Worm (Caenorhabditis elegans) whole organism, L3 larva: ENCODE data around the gene pud-3.
A peak's percentile ranks its signal among the peaks of the same experiment; 100 is the strongest.

Source experiments
- elt-2 ChIP-seq: sonication (generic microtip); optimal IDR thresholded peaks from 2 replicates; lab custom pipeline; 2016; ENCODE audit warnings: missing genetic modification reagents, mild to moderate bottlenecking, missing genetic modification characterization, missing compliant biosample characterization
- jun-1 ChIP-seq: fragments of 150-350 bp; optimal IDR thresholded peaks from 2 replicates; lab custom pipeline; 2014; ENCODE audit warnings: missing biosample characterization, missing genetic modification reagents, missing genetic modification characterization
- lin-15B ChIP-seq: fragments of 150-350 bp; optimal IDR thresholded peaks from 2 replicates; lab custom pipeline; 2014; ENCODE audit warnings: missing biosample characterization, missing genetic modification characterization
- nfya-1 ChIP-seq: sonication (generic microtip); optimal IDR thresholded peaks from 2 replicates; lab custom pipeline; 2017; ENCODE audit warnings: missing genetic modification characterization, mild to moderate bottlenecking, missing compliant biosample characterization, antibody characterized with exemption, moderate library complexity; ENCODE audit not compliant: insufficient read depth
- nhr-12 ChIP-seq: fragments of 150-350 bp; optimal IDR thresholded peaks from 2 replicates; lab custom pipeline; 2014; ENCODE audit warnings: missing biosample characterization, missing genetic modification characterization
- nhr-23 ChIP-seq: fragments of 150-350 bp; optimal IDR thresholded peaks from 2 replicates; lab custom pipeline; 2014; ENCODE audit warnings: missing biosample characterization, missing genetic modification reagents, missing genetic modification characterization
- nhr-25 ChIP-seq: sonication (generic microtip); optimal IDR thresholded peaks from 2 replicates; lab custom pipeline; 2017; ENCODE audit warnings: missing biosample characterization, missing genetic modification characterization
- nhr-76 ChIP-seq: fragments of 150-350 bp; sonication (generic microtip); optimal IDR thresholded peaks from 5 replicates; lab custom pipeline; 2014; ENCODE audit warnings: missing biosample characterization, missing genetic modification characterization
- pha-4 ChIP-seq: fragments of 150-350 bp; optimal IDR thresholded peaks from 2 replicates; lab custom pipeline; 2014; ENCODE audit warnings: missing biosample characterization, missing genetic modification reagents, missing genetic modification characterization
- pqm-1 ChIP-seq: fragments of 150-350 bp; optimal IDR thresholded peaks from 2 replicates; lab custom pipeline; 2017; ENCODE audit warnings: missing biosample characterization, missing genetic modification characterization, inconsistent platforms
- unc-39 ChIP-seq: sonication (generic microtip); optimal IDR thresholded peaks from 4 replicates; lab custom pipeline; 2017; ENCODE audit warnings: missing biosample characterization, missing genetic modification characterization

The pud-3 gene

DNA sequence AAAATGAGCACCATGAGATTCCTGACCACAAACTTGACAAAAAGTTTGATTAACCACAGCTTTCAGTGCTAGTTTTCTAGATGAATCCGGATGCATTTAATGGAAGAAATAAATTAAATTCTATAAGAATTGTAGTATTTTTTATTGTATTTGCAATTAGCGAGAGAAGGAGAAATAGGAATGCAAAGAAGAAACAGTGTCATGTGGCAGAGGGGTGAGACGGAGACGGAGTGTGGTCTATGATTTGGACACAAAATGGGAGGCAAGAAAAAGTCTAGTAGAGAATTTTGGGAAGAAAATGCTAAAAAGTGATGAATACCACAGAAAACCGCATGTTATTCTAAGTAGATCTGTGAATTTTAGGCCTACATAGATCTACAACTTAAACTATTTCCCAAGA lies 46.9 kb downstream of the pud-3 start, which contains the start of gene nhr-59:
nhr-59 (minus strand) TSS at position 214 of the 400 bp plus-strand sequence.
- TF ChIP-seq nhr-25 (no peak), pha-4 (tag; lab: Kevin White, UChicago) (peak; percentile 44), nhr-23 (tag; lab: Kevin White, UChicago) (no peak), pqm-1 (tag; lab: Kevin White, UChicago) (peak; percentile 4), elt-2 (tag; lab: Kevin White, UChicago) (peak; percentile 1)
- TF ChIP-seq, all 47 proteins: peak for 3

ce11 chrV:2277260-2277659 lies 47.7 kb downstream of the pud-3 start:
- TF ChIP-seq pha-4 (tag; lab: Kevin White, UChicago) (peak; percentile 21), nfya-1 (tag; lab: Kevin White, UChicago) (no peak), nhr-23 (tag; lab: Kevin White, UChicago) (no peak), unc-39 (no peak), lin-15B (tag; lab: Kevin White, UChicago) (peak; percentile 10), nhr-12 (no peak), jun-1 (no peak), nhr-76 (tag; lab: Kevin White, UChicago) (no peak), pqm-1 (tag; lab: Kevin White, UChicago) (peak; percentile 2)
